Fruit fly (Drosophila melanogaster) whole organism, embryonic: ENCODE results near the gene Osi7.

Experiments used
- CG17612 ChIP-seq: fragments of 200-800 bp; sonication (Bioruptor generic); IDR thresholded peaks from 2 replicates; pipeline ENCODE4 v1.3.6; 2022; ENCODE audit warnings: missing biosample characterization, missing genetic modification characterization
- Ptx1 ChIP-seq: fragments of 200-800 bp; sonication (Bioruptor generic); IDR thresholded peaks from 2 replicates; pipeline ENCODE4 v1.3.6; 2022; ENCODE audit warnings: missing biosample characterization, missing genetic modification characterization
- psq ChIP-seq: fragments of 200-800 bp; sonication (Bioruptor generic); optimal IDR thresholded peaks from 2 replicates; lab custom pipeline; 2017; ENCODE audit warnings: missing biosample characterization, missing genetic modification characterization

dm6 chr3R:6238977-6239376 is 9.8 kb upstream of the Osi7 start:
- no peak for TF ChIP-seq CG17612 (GFP tag; lab: Robert Waterston, UW)
- no peak for TF ChIP-seq psq (GFP tag; lab: Kevin White, UChicago)
- no peak for TF ChIP-seq Ptx1 (GFP tag; lab: Robert Waterston, UW)
